Worm (Caenorhabditis elegans): ENCODE results near the gene T08D10.3.

Gene T08D10.3

DNA sequence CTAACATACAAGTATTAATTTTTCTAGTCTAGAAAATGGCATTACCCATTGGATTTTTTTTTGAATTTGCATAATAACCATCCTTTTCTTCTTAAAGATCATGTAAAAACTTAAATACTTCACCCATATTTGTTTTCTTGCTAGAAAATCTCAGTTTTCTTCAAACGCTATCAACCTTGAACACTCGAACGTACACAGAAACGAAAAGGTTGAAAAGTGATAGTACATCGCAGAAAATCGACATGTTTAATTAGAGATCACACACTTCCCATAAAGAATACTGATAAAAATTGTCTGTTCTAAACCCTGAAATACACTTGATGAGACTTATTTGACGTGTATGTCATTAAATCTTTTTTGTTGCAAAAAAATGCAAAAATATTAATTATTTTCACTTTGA is 27.6 kb upstream of the T08D10.3 start, which contains the start of gene F55G7.4:
F55G7.4 (plus strand) TSS at position 301 of the 400 bp plus-strand sequence.
- TF ChIP-seq pqm-1 (tag; optimal IDR thresholded peaks at IDR 0.05) (no peak), lin-39 (tag; optimal IDR thresholded peaks at IDR 0.05) (no peak), ama-1 (optimal IDR thresholded peaks at IDR 0.05) (no peak), lin-13 (GFP tag; optimal IDR thresholded peaks at IDR 0.05) (no peak), dsc-1 (tag; optimal IDR thresholded peaks at IDR 0.05) (no peak), nhr-76 (tag; optimal IDR thresholded peaks at IDR 0.05) (no peak), unc-86 (tag; optimal IDR thresholded peaks at IDR 0.05) (no peak), nhr-84 (tag; optimal IDR thresholded peaks at IDR 0.05) (no peak), zip-4 (GFP tag; optimal IDR thresholded peaks at IDR 0.05) (no peak)

DNA sequence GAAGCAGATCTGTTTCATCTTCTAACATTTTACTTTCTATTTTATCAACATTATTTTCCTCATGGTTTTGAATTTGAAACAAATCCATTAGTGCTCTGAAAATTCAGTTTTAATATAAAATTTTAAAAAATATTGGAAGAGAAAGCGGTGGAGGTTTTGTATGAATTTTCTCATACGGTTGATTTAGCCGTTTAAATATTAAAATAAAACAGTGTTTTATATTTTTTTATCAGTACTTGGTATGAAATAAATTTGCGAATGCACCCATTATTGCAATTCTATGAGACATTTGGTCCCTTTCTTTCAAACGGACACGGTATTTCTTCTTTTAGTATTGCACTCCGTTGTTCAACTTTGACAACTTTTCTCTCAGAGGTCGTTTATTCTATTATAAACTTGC is 23.7 kb upstream of the T08D10.3 start, which contains the start of gene dot-1.4:
dot-1.4 (minus strand) TSS at position 101 of the 400 bp plus-strand sequence.
- TF ChIP-seq nhr-12 (tag; optimal IDR thresholded peaks at IDR 0.05), result no peak
- TF ChIP-seq irx-1 (tag; optimal IDR thresholded peaks at IDR 0.05), result no peak
- TF ChIP-seq lin-15B (tag; optimal IDR thresholded peaks at IDR 0.05), result no peak
- TF ChIP-seq C04F5.9 (tag; optimal IDR thresholded peaks at IDR 0.05), result no peak
- no peak for TF ChIP-seq unc-30 (tag; optimal IDR thresholded peaks at IDR 0.05)
- TF ChIP-seq nhr-19 (GFP tag; conservative IDR thresholded peaks at IDR 0.05), result no peak
- TF ChIP-seq aha-1 (tag; optimal IDR thresholded peaks at IDR 0.05), result no peak
- TF ChIP-seq unc-98 (GFP tag; IDR thresholded peaks at IDR 0.05), result no peak
- TF ChIP-seq Y116A8C.19 (tag; optimal IDR thresholded peaks at IDR 0.05; ENCODE audit: borderline replicate concordance), result no peak
- no peak for TF ChIP-seq swsn-7 (tag; optimal IDR thresholded peaks at IDR 0.05)

DNA sequence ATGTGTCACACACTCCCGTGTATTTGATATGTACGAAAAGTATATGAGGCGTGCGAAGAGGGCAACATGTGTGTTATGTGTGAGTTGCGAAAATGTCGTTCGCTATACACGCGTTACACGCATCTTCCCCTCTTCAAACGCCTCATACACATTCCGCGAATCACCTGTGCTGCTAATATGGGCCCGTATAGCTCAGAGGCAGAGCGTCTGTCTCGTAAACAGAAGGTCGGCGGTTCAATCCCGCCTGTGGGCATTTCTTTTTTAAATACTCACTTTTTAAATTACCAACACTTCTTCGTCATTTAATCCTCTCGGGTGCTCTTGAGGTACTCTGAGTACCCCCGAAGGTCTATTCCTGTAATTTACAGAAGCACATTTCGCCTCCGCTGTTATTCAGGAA is 21.7 kb upstream of the T08D10.3 start:
- no peak for TF ChIP-seq snu-23 (GFP tag; optimal IDR thresholded peaks at IDR 0.05)
- TF ChIP-seq zag-1 (tag; optimal IDR thresholded peaks at IDR 0.05), result no peak
- no peak for TF ChIP-seq mep-1 (tag; optimal IDR thresholded peaks at IDR 0.05)
- no peak for TF ChIP-seq elt-3 (tag; optimal IDR thresholded peaks at IDR 0.05)
- no peak for TF ChIP-seq skn-1 (tag; optimal IDR thresholded peaks at IDR 0.05)
- no peak for TF ChIP-seq efl-1 (optimal IDR thresholded peaks at IDR 0.05)
- no peak for TF ChIP-seq efl-1 (GFP tag; optimal IDR thresholded peaks at IDR 0.05 in 1 of 2)
- no peak for TF ChIP-seq egl-27 (tag; optimal IDR thresholded peaks at IDR 0.05)
- TF ChIP-seq nhr-11 (tag; optimal IDR thresholded peaks at IDR 0.05), result no peak
- TF ChIP-seq aha-1 (tag; optimal IDR thresholded peaks at IDR 0.05), result no peak
- no peak for TF ChIP-seq fos-1 (tag; optimal IDR thresholded peaks at IDR 0.05)
- TF ChIP-seq unc-62 (GFP tag; optimal IDR thresholded peaks at IDR 0.05), result no peak
- TF ChIP-seq nhr-77 (tag; optimal IDR thresholded peaks at IDR 0.05), result no peak
- no peak for TF ChIP-seq lin-13 (GFP tag; optimal IDR thresholded peaks at IDR 0.05)
- TF ChIP-seq Y116A8C.19 (tag; optimal IDR thresholded peaks at IDR 0.05; ENCODE audit: borderline replicate concordance), result no peak
- no peak for TF ChIP-seq nhr-19 (GFP tag; conservative IDR thresholded peaks at IDR 0.05)
- no peak for TF ChIP-seq mab-9 (GFP tag; IDR thresholded peaks at IDR 0.05)
- TF ChIP-seq ceh-88 (GFP tag; IDR thresholded peaks at IDR 0.05), result no peak
- no peak for TF ChIP-seq nhr-20 (tag; optimal IDR thresholded peaks at IDR 0.05)
- TF ChIP-seq hlh-4 (tag; optimal IDR thresholded peaks at IDR 0.05), result no peak

DNA sequence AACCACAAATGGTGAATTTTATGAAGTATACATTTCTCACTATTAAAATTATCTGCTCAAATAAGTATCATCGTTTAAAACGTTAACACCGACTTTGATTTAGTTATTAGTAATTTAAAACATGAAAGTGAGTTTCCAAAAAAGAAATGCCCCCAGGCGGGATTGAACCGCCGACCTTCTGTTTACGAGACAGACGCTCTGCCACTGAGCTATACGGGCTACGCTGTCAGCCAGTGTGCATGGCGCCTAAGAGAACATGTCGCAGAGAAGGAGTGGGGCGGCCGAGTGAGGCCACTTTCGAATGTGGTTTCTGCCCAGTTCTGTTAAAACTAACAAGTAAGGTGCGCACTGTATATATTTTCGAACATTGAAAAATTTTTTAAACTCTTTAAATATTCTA is 20.3 kb upstream of the T08D10.3 start:
- TF ChIP-seq pqm-1 (tag; optimal IDR thresholded peaks at IDR 0.05) (no peak), aly-2 (tag; optimal IDR thresholded peaks at IDR 0.05) (no peak), lin-39 (tag; optimal IDR thresholded peaks at IDR 0.05) (peak; percentile 0), xbp-1 (tag; optimal IDR thresholded peaks at IDR 0.05) (peak; percentile 49), zip-4 (GFP tag; optimal IDR thresholded peaks at IDR 0.05) (no peak), fkh-8 (tag; optimal IDR thresholded peaks at IDR 0.05) (peak; percentile 41), unc-98 (GFP tag; IDR thresholded peaks at IDR 0.05) (no peak), hlh-4 (tag; optimal IDR thresholded peaks at IDR 0.05) (no peak), lir-3 (tag; optimal IDR thresholded peaks at IDR 0.05; ENCODE audit: poor library complexity) (peak; percentile 33), nhr-85 (tag) (no peak), swsn-7 (tag; optimal IDR thresholded peaks at IDR 0.05) (peak; percentile 52), sup-37 (GFP tag; optimal IDR thresholded peaks at IDR 0.05) (no peak), tlp-1 (tag; optimal IDR thresholded peaks at IDR 0.05) (no peak), nhr-71 (tag; optimal IDR thresholded peaks at IDR 0.05) (peak; percentile 63), blmp-1 (tag; optimal IDR thresholded peaks at IDR 0.05) (no peak), C34B4.2 (tag; optimal IDR thresholded peaks at IDR 0.05) (no peak), fos-1 (tag; optimal IDR thresholded peaks at IDR 0.05) (peak; percentile 10), aha-1 (tag; optimal IDR thresholded peaks at IDR 0.05) (no peak), ceh-8 (GFP tag; optimal IDR thresholded peaks at IDR 0.05) (no peak), alr-1 (tag; optimal IDR thresholded peaks at IDR 0.05; ENCODE audit: borderline replicate concordance) (no peak), nhr-77 (tag; optimal IDR thresholded peaks at IDR 0.05) (peak; percentile 43), unc-86 (tag; optimal IDR thresholded peaks at IDR 0.05) (peak; percentile 36), lin-35 (GFP tag; optimal IDR thresholded peaks at IDR 0.05) (peak; percentile 24 to 64), mdl-1 (tag; optimal IDR thresholded peaks at IDR 0.05) (peak in 1 of 2 experiments; percentile 21)
